Worm (Caenorhabditis elegans): ENCODE data around the gene Y34B4A.4.
A peak's percentile ranks its signal among the peaks of the same experiment; 100 is the strongest.

Gene Y34B4A.4

DNA sequence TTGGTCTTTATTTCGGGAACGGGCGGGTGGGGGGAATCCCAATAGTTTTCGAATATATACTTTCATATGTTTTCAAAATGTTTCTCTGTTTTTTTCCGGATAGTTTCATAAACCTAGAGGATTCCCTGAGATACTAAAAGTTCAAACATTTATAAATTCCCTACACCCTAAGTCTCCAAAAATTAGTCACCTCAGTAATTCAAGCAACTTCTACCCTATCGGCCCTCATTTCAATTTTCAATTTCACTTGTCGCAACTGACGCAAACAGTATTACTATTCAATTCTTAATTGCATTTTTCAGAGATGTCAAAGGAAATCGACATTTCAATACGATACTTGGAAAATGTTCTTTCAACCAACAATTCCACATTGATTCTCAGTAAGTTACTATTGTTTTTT, at the start of gene Y34B4A.4:
Y34B4A.4 (plus strand) TSS at position 301 of the 400 bp plus-strand sequence.
- TF ChIP-seq R02D3.7 (tag; optimal IDR thresholded peaks at IDR 0.05): no peak

DNA sequence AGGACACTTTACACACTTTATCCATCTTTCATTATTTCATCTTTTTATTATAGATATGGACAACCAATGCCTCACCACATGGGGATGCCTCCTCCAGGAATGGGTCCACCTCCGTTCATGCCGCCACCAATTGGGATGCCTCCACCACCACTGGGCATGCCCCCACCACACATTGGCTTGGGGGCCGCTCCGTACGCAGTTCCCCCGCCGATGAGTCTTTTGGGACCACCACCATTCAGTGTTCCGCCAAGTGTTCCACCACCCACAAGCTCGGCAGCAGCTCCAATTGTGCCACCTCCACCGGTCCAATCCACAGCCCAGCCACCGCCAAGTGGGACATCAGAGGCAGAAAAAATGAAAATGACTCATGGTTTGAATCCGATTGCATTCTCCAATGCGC, 49.3 kb upstream of the Y34B4A.4 start:
- TF ChIP-seq mdl-1 (tag; optimal IDR thresholded peaks at IDR 0.05) (no peak), ama-1 (optimal IDR thresholded peaks at IDR 0.05) (no peak), pqm-1 (tag; optimal IDR thresholded peaks at IDR 0.05) (no peak), skn-1 (tag; optimal IDR thresholded peaks at IDR 0.05) (no peak), elt-1 (tag; optimal IDR thresholded peaks at IDR 0.05) (no peak), nhr-43 (tag; optimal IDR thresholded peaks at IDR 0.05; ENCODE audit: poor library complexity, severe bottlenecking) (no peak), lin-39 (tag; optimal IDR thresholded peaks at IDR 0.05) (no peak), ceh-9 (tag; optimal IDR thresholded peaks at IDR 0.05) (no peak), nhr-12 (tag; optimal IDR thresholded peaks at IDR 0.05) (no peak), fkh-10 (GFP tag; optimal IDR thresholded peaks at IDR 0.05) (no peak), nhr-237 (tag; optimal IDR thresholded peaks at IDR 0.05) (no peak), egl-27 (tag; optimal IDR thresholded peaks at IDR 0.05) (no peak), unc-62 (GFP tag; optimal IDR thresholded peaks at IDR 0.05) (no peak), jun-1 (tag; optimal IDR thresholded peaks at IDR 0.05) (no peak), fos-1 (tag; optimal IDR thresholded peaks at IDR 0.05) (no peak), lin-15B (tag; optimal IDR thresholded peaks at IDR 0.05) (no peak), ceh-16 (tag; optimal IDR thresholded peaks at IDR 0.05) (no peak), pha-4 (tag; optimal IDR thresholded peaks at IDR 0.05) (no peak), nhr-67 (tag; optimal IDR thresholded peaks at IDR 0.05) (no peak), egl-5 (tag; optimal IDR thresholded peaks at IDR 0.05) (no peak)

DNA sequence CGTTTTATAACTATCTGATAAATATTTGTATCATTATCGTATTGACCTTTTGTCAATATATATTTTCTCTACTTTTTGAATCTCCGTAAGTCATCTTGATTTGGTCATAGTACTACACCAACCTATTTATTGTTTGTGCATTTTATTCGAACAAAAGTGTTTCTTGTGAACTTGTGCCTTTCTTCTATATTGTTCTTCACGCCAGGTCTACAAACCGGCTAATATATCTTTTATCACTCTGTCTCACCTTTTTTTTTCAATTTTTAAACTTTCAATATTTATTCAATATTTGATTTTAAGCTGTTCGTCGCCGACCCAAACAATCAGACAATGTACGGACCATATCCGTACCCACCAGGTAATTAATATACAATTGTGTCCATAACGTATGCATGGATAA, 48.1 kb upstream of the Y34B4A.4 start, which contains the start of gene hrpa-2:
hrpa-2 (plus strand) TSS at position 301 of the 400 bp plus-strand sequence.
- TF ChIP-seq fkh-2 (tag; optimal IDR thresholded peaks at IDR 0.05) (no peak), elt-1 (tag; optimal IDR thresholded peaks at IDR 0.05) (no peak), nhr-25 (tag; optimal IDR thresholded peaks at IDR 0.05) (no peak), nhr-28 (tag; optimal IDR thresholded peaks at IDR 0.05) (no peak), zag-1 (tag; optimal IDR thresholded peaks at IDR 0.05) (no peak), R02D3.7 (tag; optimal IDR thresholded peaks at IDR 0.05) (no peak), ztf-4 (tag; optimal IDR thresholded peaks at IDR 0.05) (no peak), ceh-16 (tag; optimal IDR thresholded peaks at IDR 0.05) (no peak)

DNA sequence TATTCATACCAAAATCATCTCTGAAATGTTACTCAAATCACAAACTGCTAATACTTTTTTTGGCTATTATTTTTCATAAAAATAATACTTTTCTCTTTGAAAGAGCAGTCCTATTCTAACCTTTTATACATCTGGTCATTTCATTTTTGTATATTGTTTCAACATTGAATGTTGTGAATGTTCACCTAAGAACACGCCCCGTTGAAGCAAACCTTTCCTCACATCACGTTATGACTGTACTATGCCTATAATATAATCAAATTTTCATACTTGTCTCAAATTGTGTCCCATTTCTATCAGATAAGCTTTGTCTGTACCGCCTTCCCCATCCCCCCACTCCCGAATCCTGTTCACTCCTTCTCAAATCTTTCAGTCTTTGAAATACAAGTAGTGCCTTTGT, 45.8 kb upstream of the Y34B4A.4 start:
- TF ChIP-seq elt-2 (tag; optimal IDR thresholded peaks at IDR 0.05) (peak; percentile 3), nhr-237 (tag; optimal IDR thresholded peaks at IDR 0.05) (no peak), daf-12 (tag; optimal IDR thresholded peaks at IDR 0.05) (no peak), nhr-11 (tag; optimal IDR thresholded peaks at IDR 0.05) (no peak)

DNA sequence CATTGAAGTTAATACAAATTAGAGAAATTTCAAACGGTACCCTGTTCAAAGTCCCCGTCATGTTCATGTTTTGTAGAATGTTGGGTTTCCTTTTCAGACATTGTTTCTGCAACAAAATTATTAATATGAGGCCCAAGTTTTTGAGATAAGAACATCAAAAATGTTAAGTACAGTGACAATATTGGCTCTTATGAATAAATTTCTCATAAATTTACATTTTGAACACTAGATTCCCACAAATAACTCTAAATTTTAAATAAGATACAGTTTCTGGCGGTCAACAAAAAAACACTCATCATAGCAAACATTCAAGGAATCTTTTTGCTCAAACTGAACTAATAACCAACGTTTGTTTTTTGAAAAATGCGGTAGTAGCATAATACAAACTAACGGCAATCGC, 37.9 kb upstream of the Y34B4A.4 start, which contains the start of gene H28G03.3:
H28G03.3 (minus strand) TSS at position 101 of the 400 bp plus-strand sequence.
- no peak for TF ChIP-seq lsy-12 (tag; optimal IDR thresholded peaks at IDR 0.05)
- no peak for TF ChIP-seq snpc-4 (tag; optimal IDR thresholded peaks at IDR 0.05)
- TF ChIP-seq aly-2 (tag; optimal IDR thresholded peaks at IDR 0.05): no peak
- no peak for TF ChIP-seq ztf-11 (tag; optimal IDR thresholded peaks at IDR 0.05)
- TF ChIP-seq fos-1 (tag; optimal IDR thresholded peaks at IDR 0.05): no peak
- no peak for TF ChIP-seq ceh-9 (tag; optimal IDR thresholded peaks at IDR 0.05)
- no peak for TF ChIP-seq R02D3.7 (tag; optimal IDR thresholded peaks at IDR 0.05)
- no peak for TF ChIP-seq elt-1 (tag; optimal IDR thresholded peaks at IDR 0.05)
- TF ChIP-seq eor-1 (tag; optimal IDR thresholded peaks at IDR 0.05): no peak
- TF ChIP-seq pha-4 (tag; optimal IDR thresholded peaks at IDR 0.05): no peak
- TF ChIP-seq nfya-1 (tag; optimal IDR thresholded peaks at IDR 0.05; ENCODE audit: insufficient read depth): no peak
- TF ChIP-seq egl-27 (tag; optimal IDR thresholded peaks at IDR 0.05): no peak
- TF ChIP-seq fkh-2 (tag; optimal IDR thresholded peaks at IDR 0.05): no peak
- TF ChIP-seq nhr-76 (tag; optimal IDR thresholded peaks at IDR 0.05): no peak
- no peak for TF ChIP-seq egl-5 (tag; optimal IDR thresholded peaks at IDR 0.05)
- TF ChIP-seq daf-12 (tag; optimal IDR thresholded peaks at IDR 0.05): no peak
- no peak for TF ChIP-seq ztf-4 (tag; optimal IDR thresholded peaks at IDR 0.05)
- TF ChIP-seq zag-1 (tag; optimal IDR thresholded peaks at IDR 0.05): no peak
- no peak for TF ChIP-seq mml-1 (tag; optimal IDR thresholded peaks at IDR 0.05)
- TF ChIP-seq nhr-25 (tag; optimal IDR thresholded peaks at IDR 0.05): no peak

Measured in whole organism, L3 larva.